Fruit fly (Drosophila melanogaster) whole organism: Measurements from ENCODE around the gene CG31676.

Source experiments
- CG8478 ChIP-seq: fragments of >200 bp; optimal IDR thresholded peaks from 2 replicates; lab custom pipeline; 2018; ENCODE audit warnings: inconsistent platforms
- Dll ChIP-seq: fragments of >200 bp; optimal IDR thresholded peaks from 2 replicates; lab custom pipeline; 2017
- EcR ChIP-seq, 2 experiments: fragments of >200 bp; optimal IDR thresholded peaks; 2 replicates each; lab custom pipeline; 2017; ENCODE audit warnings: missing biosample characterization in 2 of 2, missing genetic modification characterization in 2 of 2, missing genetic modification reagents in 2 of 2
- pan ChIP-seq: fragments of >200 bp; optimal IDR thresholded peaks from 2 replicates; lab custom pipeline; 2017
- psq ChIP-seq: fragments of >200 bp; optimal IDR thresholded peaks from 2 replicates; lab custom pipeline; 2017
- usp ChIP-seq: fragments of >200 bp; optimal IDR thresholded peaks from 2 replicates; lab custom pipeline; 2017; ENCODE audit warnings: missing biosample characterization, missing genetic modification characterization, mixed read lengths

- no peak for TF ChIP-seq EcR (GFP tag; optimal IDR thresholded peaks at IDR 0.05; lab: Kevin White, UChicago)
- TF ChIP-seq CG8478 (lab: Kevin White, UChicago) = no peak
- TF ChIP-seq pan = no peak
- TF ChIP-seq usp (GFP tag; lab: Kevin White, UChicago) = no peak
- no peak for TF ChIP-seq psq (lab: Kevin White, UChicago)
- no peak for TF ChIP-seq Dll
Observed at dm6 chr2L:20880476-20880875, 39.9 kb downstream of the CG31676 start.
